Fruit fly (Drosophila melanogaster): Measurements from ENCODE around the gene CG10132.

- no peak for TF ChIP-seq gl (tag; optimal IDR thresholded peaks at IDR 0.05)
- no peak for TF ChIP-seq CG32121 (GFP tag; IDR thresholded peaks at IDR 0.05)
- no peak for TF ChIP-seq CG8301 (tag; optimal IDR thresholded peaks at IDR 0.05)
- TF ChIP-seq CG12605 (GFP tag; IDR thresholded peaks at IDR 0.05): no peak
- TF ChIP-seq CG8159 (tag; optimal IDR thresholded peaks at IDR 0.05): no peak
Observed at dm6 chr2L:19497983-19498382, 20.6 kb upstream of the CG10132 start, which contains the start of gene Top3alpha.
